Worm (Caenorhabditis elegans): ENCODE measurements around the gene C06G3.8.

- TF ChIP-seq pha-4 (tag; optimal IDR thresholded peaks at IDR 0.05), result no peak
- TF ChIP-seq efl-1 (GFP tag; optimal IDR thresholded peaks at IDR 0.05), result no peak
- TF ChIP-seq atf-7 (tag; optimal IDR thresholded peaks at IDR 0.05), result no peak
- TF ChIP-seq ama-1 (optimal IDR thresholded peaks at IDR 0.05), result no peak
- no peak for TF ChIP-seq ama-1 (GFP tag; optimal IDR thresholded peaks at IDR 0.05)
- TF ChIP-seq snpc-4 (GFP tag; optimal IDR thresholded peaks at IDR 0.05), result no peak
- no peak for TF ChIP-seq snpc-4 (tag; optimal IDR thresholded peaks at IDR 0.05)
- no peak for TF ChIP-seq nfya-1 (tag; optimal IDR thresholded peaks at IDR 0.05; ENCODE audit: borderline replicate concordance, insufficient read depth)
- no peak for TF ChIP-seq ceh-91 (GFP tag; IDR thresholded peaks at IDR 0.05)
These were observed 48.9 kb upstream of the C06G3.8 start, which contains the start of gene Y43B11AR.1 for ce11 chrIV:7081214-7081613.

All from whole organism, young adult.